Worm (Caenorhabditis elegans): Measurements from ENCODE around the gene Y102E9.3.

- TF ChIP-seq ztf-4 (tag; optimal IDR thresholded peaks at IDR 0.05): no peak
- no peak for TF ChIP-seq nhr-11 (tag; optimal IDR thresholded peaks at IDR 0.05)
- no peak for TF ChIP-seq fos-1 (tag; optimal IDR thresholded peaks at IDR 0.05)
- no peak for TF ChIP-seq nhr-12 (tag; optimal IDR thresholded peaks at IDR 0.05)
- no peak for TF ChIP-seq ama-1 (optimal IDR thresholded peaks at IDR 0.05)
- no peak for TF ChIP-seq mab-5 (tag; optimal IDR thresholded peaks at IDR 0.05)
- TF ChIP-seq elt-1 (tag; optimal IDR thresholded peaks at IDR 0.05): no peak
These were observed 16.1 kb downstream of the Y102E9.3 start, which contains the start of gene F37A4.3 for ce11 chrIII:6718270-6718669.

All from whole organism, L2 larva.